Fruit fly (Drosophila melanogaster) whole organism, embryonic: ENCODE data around the gene Vm26Ab.
A peak's percentile ranks its signal among the peaks of the same experiment; 100 is the strongest.

Experiments
- Asciz ChIP-seq: fragments of 200-800 bp; sonication (Bioruptor generic); optimal IDR thresholded peaks from 2 replicates; lab custom pipeline; 2017; ENCODE audit warnings: missing biosample characterization, mild to moderate bottlenecking, missing genetic modification characterization, missing genetic modification reagents
- CG10267 ChIP-seq: fragments of 200-800 bp; sonication (Bioruptor generic); optimal IDR thresholded peaks from 2 replicates; lab custom pipeline; 2018; ENCODE audit warnings: missing biosample characterization, mild to moderate bottlenecking, missing genetic modification characterization, moderate library complexity
- CG11398 ChIP-seq: fragments of 200-800 bp; sonication (Bioruptor generic); optimal IDR thresholded peaks from 2 replicates; lab custom pipeline; 2016; ENCODE audit warnings: missing biosample characterization, missing genetic modification characterization
- CG11695 ChIP-seq: fragments of 200-800 bp; sonication (Bioruptor generic); IDR thresholded peaks from 3 replicates; pipeline ENCODE4 v1.3.6; 2022; ENCODE audit warnings: missing biosample characterization, missing genetic modification characterization
- CG11723 ChIP-seq: fragments of 200-800 bp; sonication (Bioruptor generic); optimal IDR thresholded peaks from 2 replicates; lab custom pipeline; 2017; ENCODE audit warnings: missing biosample characterization, mild to moderate bottlenecking, missing genetic modification characterization
- CG13424 ChIP-seq: fragments of 200-800 bp; sonication (Bioruptor generic); optimal IDR thresholded peaks from 2 replicates; lab custom pipeline; 2019; ENCODE audit warnings: missing biosample characterization, mild to moderate bottlenecking, missing genetic modification characterization, moderate library complexity
- CG15269 ChIP-seq: fragments of 200-800 bp; sonication (Bioruptor generic); optimal IDR thresholded peaks from 2 replicates; lab custom pipeline; 2018; ENCODE audit warnings: missing biosample characterization, mild to moderate bottlenecking, missing genetic modification characterization, moderate library complexity
- CG1529 ChIP-seq: fragments of 200-800 bp; sonication (Bioruptor generic); optimal IDR thresholded peaks from 3 replicates; lab custom pipeline; 2018; ENCODE audit warnings: missing biosample characterization, missing genetic modification characterization
- CG17912 ChIP-seq: fragments of 200-800 bp; sonication (Bioruptor generic); optimal IDR thresholded peaks from 2 replicates; lab custom pipeline; 2018; ENCODE audit warnings: missing biosample characterization, mild to moderate bottlenecking, missing genetic modification characterization
- CG18011 ChIP-seq: fragments of 200-800 bp; sonication (Bioruptor generic); optimal IDR thresholded peaks from 2 replicates; lab custom pipeline; 2017; ENCODE audit warnings: missing biosample characterization, missing genetic modification characterization, mild to moderate bottlenecking, moderate library complexity, missing genotype
- CG18262 ChIP-seq: fragments of 200-800 bp; optimal IDR thresholded peaks from 3 replicates; lab custom pipeline; 2019; ENCODE audit warnings: missing biosample characterization, mild to moderate bottlenecking, missing genetic modification characterization, moderate library complexity
- CG3065 ChIP-seq: fragments of 200-800 bp; sonication (Bioruptor generic); optimal IDR thresholded peaks from 2 replicates; lab custom pipeline; 2016; ENCODE audit warnings: missing biosample characterization, missing genetic modification characterization
- CG33557 ChIP-seq: fragments of 200-800 bp; sonication (Bioruptor generic); optimal IDR thresholded peaks from 2 replicates; lab custom pipeline; 2019; ENCODE audit warnings: missing biosample characterization, mild to moderate bottlenecking, missing genetic modification characterization, moderate library complexity
- CG3995 ChIP-seq: fragments of 200-800 bp; sonication (Bioruptor generic); optimal IDR thresholded peaks from 3 replicates; lab custom pipeline; 2016; ENCODE audit warnings: missing biosample characterization, missing genetic modification characterization
- CG6175 ChIP-seq: fragments of 200-800 bp; sonication (Bioruptor generic); IDR thresholded peaks from 3 replicates; pipeline ENCODE4 v1.3.6; 2022; ENCODE audit warnings: missing biosample characterization, missing genetic modification characterization
- CG6272 ChIP-seq: fragments of 200-800 bp; sonication (Bioruptor generic); IDR thresholded peaks from 2 replicates; pipeline ENCODE4 v1.3.6; 2022; ENCODE audit warnings: missing biosample characterization, missing genetic modification characterization
- CG7786 ChIP-seq: fragments of 200-800 bp; sonication (Bioruptor generic); optimal IDR thresholded peaks from 2 replicates; lab custom pipeline; 2016; ENCODE audit warnings: missing biosample characterization, missing genetic modification characterization
- CG8290 ChIP-seq, 3 experiments: fragments of 200-800 bp; sonication (Bioruptor generic); optimal IDR thresholded peaks; 2 replicates each; lab custom pipeline; 2016 to 2019; ENCODE audit warnings: missing biosample characterization in 3 of 3, missing genetic modification characterization in 3 of 3, mild to moderate bottlenecking in 2 of 3, moderate library complexity in 1 of 3
- Ets97D ChIP-seq: fragments of 200-800 bp; sonication (Bioruptor generic); optimal IDR thresholded peaks from 3 replicates; lab custom pipeline; 2016; ENCODE audit warnings: missing biosample characterization, missing genetic modification characterization
- HLH3B ChIP-seq: fragments of 200-800 bp; sonication (Bioruptor generic); IDR thresholded peaks from 2 replicates; pipeline ENCODE4 v1.3.6; 2022; ENCODE audit warnings: missing biosample characterization, missing genetic modification characterization
- HmgZ ChIP-seq: fragments of 200-800 bp; sonication (Bioruptor generic); optimal IDR thresholded peaks from 2 replicates; lab custom pipeline; 2018; ENCODE audit warnings: missing biosample characterization, mild to moderate bottlenecking, missing genetic modification characterization
- Hr51 ChIP-seq, 2 experiments: fragments of 200-800 bp; sonication (Bioruptor generic); optimal IDR thresholded peaks; 2 replicates in 1 of 2; 3 replicates in 1 of 2; lab custom pipeline; 2016 to 2018; ENCODE audit warnings: missing biosample characterization in 2 of 2, missing genetic modification characterization in 2 of 2, mild to moderate bottlenecking in 1 of 2, moderate library complexity in 1 of 2
- Lhr ChIP-seq: fragments of 200-800 bp; sonication (Bioruptor generic); optimal IDR thresholded peaks from 3 replicates; lab custom pipeline; 2017; ENCODE audit warnings: mild to moderate bottlenecking, missing biosample characterization, missing genetic modification reagents, missing genetic modification characterization
- Myb ChIP-seq: fragments of 200-800 bp; sonication (Bioruptor generic); optimal IDR thresholded peaks from 2 replicates; lab custom pipeline; 2016; ENCODE audit warnings: missing biosample characterization, missing genetic modification characterization
- Optix ChIP-seq: fragments of 200-800 bp; sonication (Bioruptor generic); IDR thresholded peaks from 3 replicates; pipeline ENCODE4 v1.3.6; 2022; ENCODE audit warnings: missing biosample characterization, missing genetic modification characterization
- Poxn ChIP-seq: fragments of 200-800 bp; sonication (Bioruptor generic); IDR thresholded peaks from 2 replicates; pipeline ENCODE4 v1.3.6; 2022; ENCODE audit warnings: missing biosample characterization, missing genetic modification characterization
- Rx ChIP-seq: fragments of 200-800 bp; sonication (Bioruptor generic); IDR thresholded peaks from 2 replicates; pipeline ENCODE4 v1.3.6; 2022; ENCODE audit warnings: missing biosample characterization, missing genetic modification characterization
- Scr ChIP-seq: fragments of 200-800 bp; sonication (Bioruptor generic); IDR thresholded peaks from 2 replicates; pipeline ENCODE4 v1.3.6; 2022; ENCODE audit warnings: missing biosample characterization, missing genetic modification characterization; ENCODE audit not compliant: partially characterized antibody
- Side ChIP-seq: fragments of 200-800 bp; sonication (Bioruptor generic); optimal IDR thresholded peaks from 2 replicates; lab custom pipeline; 2016; ENCODE audit warnings: missing biosample characterization, missing genetic modification characterization
- Six4 ChIP-seq: fragments of 200-800 bp; sonication (Bioruptor generic); optimal IDR thresholded peaks from 2 replicates; lab custom pipeline; 2016; ENCODE audit warnings: missing biosample characterization, missing genetic modification characterization
- abd-A ChIP-seq: fragments of 200-800 bp; sonication (Bioruptor generic); optimal IDR thresholded peaks from 3 replicates; lab custom pipeline; 2019; ENCODE audit warnings: missing biosample characterization, mild to moderate bottlenecking, missing genetic modification characterization, moderate library complexity
- bbx ChIP-seq: fragments of 200-800 bp; sonication (Bioruptor generic); IDR thresholded peaks from 2 replicates; pipeline ENCODE4 v1.3.6; 2022; ENCODE audit warnings: missing biosample characterization, missing genetic modification characterization; ENCODE audit not compliant: partially characterized antibody
- bowl ChIP-seq: fragments of 200-800 bp; sonication (Bioruptor generic); IDR thresholded peaks from 2 replicates; pipeline ENCODE4 v1.3.6; 2022; ENCODE audit warnings: missing biosample characterization, missing genetic modification characterization
- bsh ChIP-seq, 2 experiments: fragments of 200-800 bp; sonication (Bioruptor generic); optimal IDR thresholded peaks; 2 replicates each; lab custom pipeline; 2017 to 2018; ENCODE audit warnings: mild to moderate bottlenecking in 2 of 2, missing biosample characterization in 2 of 2, missing genetic modification characterization in 2 of 2, moderate library complexity in 1 of 2
- emc ChIP-seq: fragments of 200-800 bp; sonication (Bioruptor generic); optimal IDR thresholded peaks from 2 replicates; lab custom pipeline; 2016; ENCODE audit warnings: missing biosample characterization, missing genetic modification characterization
- eyg ChIP-seq: fragments of 200-800 bp; sonication (Bioruptor generic); optimal IDR thresholded peaks from 3 replicates; lab custom pipeline; 2016; ENCODE audit warnings: missing biosample characterization, missing genetic modification characterization
- gfzf ChIP-seq: fragments of 200-800 bp; sonication (Bioruptor generic); optimal IDR thresholded peaks from 2 replicates; lab custom pipeline; 2016; ENCODE audit warnings: missing biosample characterization, mild to moderate bottlenecking, missing genetic modification characterization, moderate library complexity
- hbn ChIP-seq: fragments of 200-800 bp; sonication (Bioruptor generic); IDR thresholded peaks from 2 replicates; pipeline ENCODE4 v1.3.6; 2022; ENCODE audit warnings: missing biosample characterization, missing genetic modification characterization; ENCODE audit not compliant: partially characterized antibody
- lov ChIP-seq, 2 experiments: fragments of 200-800 bp in 1 of 2; fragments of >200 bp in 1 of 2; sonication (Bioruptor generic) in 1 of 2; IDR thresholded peaks in 1 of 2; optimal IDR thresholded peaks in 1 of 2; 2 replicates in 1 of 2; 3 replicates in 1 of 2; pipeline versions ENCODE4 v1.3.6 to Lab custom; 2017 to 2022; ENCODE audit warnings: missing biosample characterization in 1 of 2, missing genetic modification characterization in 1 of 2
- nom ChIP-seq: fragments of 200-800 bp; sonication (Bioruptor generic); optimal IDR thresholded peaks from 2 replicates; lab custom pipeline; 2017; ENCODE audit warnings: missing biosample characterization, missing genetic modification characterization, mild to moderate bottlenecking, moderate library complexity, missing genetic modification reagents
- pan ChIP-seq, 4 experiments: fragments of >200 bp in 3 of 4; fragments of 200-800 bp in 1 of 4; sonication (Bioruptor generic) in 1 of 4; optimal IDR thresholded peaks in 3 of 4; IDR thresholded peaks in 1 of 4; 2 replicates each; pipeline versions ENCODE4 v1.3.6 to Lab custom; 2017 to 2022; ENCODE audit warnings: missing biosample characterization in 2 of 4, missing genetic modification characterization in 2 of 4, mixed read lengths in 1 of 4
- row ChIP-seq: fragments of 200-800 bp; sonication (Bioruptor generic); IDR thresholded peaks from 3 replicates; pipeline ENCODE4 v1.3.6; 2022; ENCODE audit warnings: missing biosample characterization, missing genetic modification characterization
- sc ChIP-seq, 3 experiments: fragments of >200 bp in 2 of 3; fragments of 200-800 bp in 1 of 3; sonication (Bioruptor generic) in 1 of 3; optimal IDR thresholded peaks; 2 replicates in 2 of 3; 3 replicates in 1 of 3; lab custom pipeline; 2017; ENCODE audit warnings: mild to moderate bottlenecking in 1 of 3, missing biosample characterization in 1 of 3, missing genetic modification characterization in 1 of 3, missing genetic modification reagents in 1 of 3
- slp2 ChIP-seq: fragments of 200-800 bp; sonication (Bioruptor generic); optimal IDR thresholded peaks from 2 replicates; lab custom pipeline; 2016; ENCODE audit warnings: missing biosample characterization, missing genetic modification characterization
- stwl ChIP-seq: fragments of 200-800 bp; sonication (Bioruptor generic); optimal IDR thresholded peaks from 3 replicates; lab custom pipeline; 2018; ENCODE audit warnings: missing biosample characterization, mild to moderate bottlenecking, missing genetic modification characterization, moderate library complexity
- unc-4 ChIP-seq: fragments of 200-800 bp; sonication (Bioruptor generic); IDR thresholded peaks from 2 replicates; pipeline ENCODE4 v1.3.6; 2022; ENCODE audit warnings: missing biosample characterization, missing genetic modification characterization; ENCODE audit not compliant: partially characterized antibody
- z ChIP-seq: fragments of 200-800 bp; sonication (Bioruptor generic); IDR thresholded peaks from 3 replicates; pipeline ENCODE4 v1.3.6; 2022; ENCODE audit warnings: missing biosample characterization, missing genetic modification characterization

Gene Vm26Ab

DNA sequence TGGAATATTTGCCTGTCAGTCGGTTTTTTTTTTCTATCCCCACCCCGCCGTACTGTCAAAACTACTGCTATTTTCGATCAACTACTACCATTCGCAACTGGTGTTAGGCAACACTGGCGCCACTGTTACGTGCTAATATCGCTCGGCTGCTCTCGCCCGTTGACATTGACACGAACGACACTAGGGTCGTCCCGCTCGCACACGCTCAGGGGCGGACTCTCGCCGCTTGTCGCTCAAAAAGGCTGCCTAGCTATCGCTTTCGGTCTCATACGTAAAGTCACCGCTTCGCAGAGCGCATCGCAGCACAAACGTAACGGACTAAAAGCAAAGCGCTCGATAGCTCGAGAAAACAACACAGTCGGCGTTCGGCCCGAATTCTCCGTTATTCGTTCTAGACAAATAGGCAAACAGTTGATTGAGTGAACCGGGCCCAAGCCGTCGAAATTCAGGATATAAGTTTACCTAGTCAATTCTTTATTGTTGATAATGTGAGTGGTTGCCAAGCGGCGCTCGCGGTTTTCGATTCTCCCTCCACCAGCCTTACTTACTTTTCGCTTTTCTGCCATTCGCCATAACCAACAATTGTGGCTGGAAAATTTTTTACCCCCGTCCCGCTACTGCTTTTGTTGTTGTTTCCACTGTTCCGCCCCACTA, 25.7 kb downstream of the Vm26Ab start (continued):
- TF ChIP-seq HmgZ = peak; percentile 78
- no peak for TF ChIP-seq Optix (GFP tag; lab: Robert Waterston, UW)
- TF ChIP-seq HLH3B (GFP tag; lab: Robert Waterston, UW) = no peak
- no peak for TF ChIP-seq lov (optimal IDR thresholded peaks at IDR 0.05; lab: Kevin White, UChicago)
- TF ChIP-seq lov (GFP tag; IDR thresholded peaks at IDR 0.05; lab: Robert Waterston, UW) = no peak
- no peak for TF ChIP-seq CG11695 (GFP tag; lab: Robert Waterston, UW)
- TF ChIP-seq nom (GFP tag; lab: Kevin White, UChicago) = no peak
- TF ChIP-seq Side (GFP tag; lab: Kevin White, UChicago) = peak; percentile 33
- peak in 1 of 2 experiments; percentile 8 for TF ChIP-seq bsh (GFP tag; optimal IDR thresholded peaks at IDR 0.05; lab: Kevin White, UChicago)
- TF ChIP-seq CG6175 (GFP tag; lab: Robert Waterston, UW) = no peak
- TF ChIP-seq CG15269 (tag; lab: Kevin White, UChicago) = peak; percentile 38
- peak; percentile 49 for TF ChIP-seq eyg (GFP tag; lab: Kevin White, UChicago)
- TF ChIP-seq Poxn (GFP tag; lab: Robert Waterston, UW) = no peak
- TF ChIP-seq CG7786 (GFP tag; lab: Kevin White, UChicago) = peak; percentile 11
- no peak for TF ChIP-seq Scr (GFP tag; lab: Robert Waterston, UW)
- TF ChIP-seq gfzf (GFP tag; lab: Kevin White, UChicago) = no peak
- TF ChIP-seq row (GFP tag; lab: Robert Waterston, UW) = no peak
- TF ChIP-seq CG17912 = peak; percentile 15
- peak in 1 of 2 experiments; percentile 23 for TF ChIP-seq Hr51 (GFP tag; optimal IDR thresholded peaks at IDR 0.05; lab: Kevin White, UChicago)
- TF ChIP-seq z (GFP tag; lab: Robert Waterston, UW) = no peak
- no peak for TF ChIP-seq CG6272 (GFP tag; lab: Robert Waterston, UW)
- no peak for TF ChIP-seq CG3065 (GFP tag; lab: Kevin White, UChicago)
- TF ChIP-seq Myb (GFP tag; lab: Kevin White, UChicago) = peak; percentile 41
- TF ChIP-seq pan (optimal IDR thresholded peaks at IDR 0.05; lab: Kevin White, UChicago) = no peak
- no peak for TF ChIP-seq pan (GFP tag; optimal IDR thresholded peaks at IDR 0.05 in 1 of 2, IDR thresholded peaks at IDR 0.05 in 1 of 2)
- no peak for TF ChIP-seq CG18011 (GFP tag; lab: Kevin White, UChicago)
- TF ChIP-seq Rx = no peak
- no peak for TF ChIP-seq Asciz (GFP tag; lab: Kevin White, UChicago)
- no peak for TF ChIP-seq slp2 (GFP tag; lab: Kevin White, UChicago)
- TF ChIP-seq CG1529 (GFP tag; lab: Kevin White, UChicago) = no peak
- TF ChIP-seq CG10267 (tag; lab: Kevin White, UChicago) = peak; percentile 88
- no peak for TF ChIP-seq CG11398
- TF ChIP-seq stwl (tag; lab: Kevin White, UChicago) = peak; percentile 51
- peak; percentile 45 for TF ChIP-seq CG11723 (GFP tag; lab: Kevin White, UChicago)
- TF ChIP-seq abd-A (tag; lab: Kevin White, UChicago) = no peak
- no peak for TF ChIP-seq unc-4 (GFP tag; lab: Robert Waterston, UW)
- no peak for TF ChIP-seq sc (optimal IDR thresholded peaks at IDR 0.05; lab: Kevin White, UChicago)
- no peak for TF ChIP-seq sc (GFP tag; optimal IDR thresholded peaks at IDR 0.05; lab: Kevin White, UChicago)
- peak; percentile 91 for TF ChIP-seq CG3995 (GFP tag; lab: Kevin White, UChicago)
- TF ChIP-seq hbn (GFP tag; lab: Robert Waterston, UW) = no peak
- TF ChIP-seq CG8290 (GFP tag; optimal IDR thresholded peaks at IDR 0.05; lab: Kevin White, UChicago) = peak; percentile 72
- peak; percentile 84 to 95 for TF ChIP-seq CG8290 (tag; optimal IDR thresholded peaks at IDR 0.05; lab: Kevin White, UChicago)
- no peak for TF ChIP-seq bbx (GFP tag; lab: Robert Waterston, UW)
- peak; percentile 8 for TF ChIP-seq Six4 (GFP tag; lab: Kevin White, UChicago)
- TF ChIP-seq emc (GFP tag; lab: Kevin White, UChicago) = no peak
- TF ChIP-seq CG18262 (tag; lab: Kevin White, UChicago) = peak; percentile 11
- peak; percentile 31 for TF ChIP-seq CG13424 (tag; lab: Kevin White, UChicago)
- no peak for TF ChIP-seq bowl
- TF ChIP-seq Ets97D = peak; percentile 3
- TF ChIP-seq CG33557 = peak; percentile 38
- TF ChIP-seq Lhr (GFP tag; lab: Kevin White, UChicago) = no peak
